Worm (Caenorhabditis elegans): ENCODE measurements around the gene ufbp-1.

ufbp-1 gene

DNA sequence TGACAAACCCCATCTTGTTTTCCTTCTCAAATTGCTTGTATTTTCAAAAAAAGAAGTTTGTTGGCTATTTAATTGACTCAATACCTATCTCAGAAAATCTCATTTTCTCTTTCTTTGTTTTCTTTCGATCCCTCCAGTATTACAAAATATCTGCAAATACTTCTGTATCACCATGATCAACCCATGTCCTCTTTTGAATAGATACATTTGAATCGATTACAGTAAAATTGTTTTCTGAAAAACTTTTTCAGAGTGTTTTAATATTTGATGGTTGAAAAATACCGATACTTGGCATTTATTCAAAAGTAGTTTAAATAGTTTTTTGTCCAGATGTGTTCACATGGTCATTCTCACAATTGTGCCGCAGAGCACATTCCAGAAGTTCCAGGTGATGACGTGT is 34.2 kb downstream of the ufbp-1 start, which contains the start of gene ZK353.9:
Gene ZK353.9 (plus strand): TSS at position 331 of the 400 bp plus-strand sequence.
- TF ChIP-seq nhr-237 (tag; optimal IDR thresholded peaks at IDR 0.05) (no peak), sdz-12 (GFP tag; optimal IDR thresholded peaks at IDR 0.05) (no peak), skn-1 (tag; optimal IDR thresholded peaks at IDR 0.05) (no peak), gei-8 (GFP tag; optimal IDR thresholded peaks at IDR 0.05) (no peak), duxl-1 (tag; optimal IDR thresholded peaks at IDR 0.05; ENCODE audit: poor library complexity) (no peak), ctbp-1 (GFP tag; IDR thresholded peaks at IDR 0.05) (no peak), ama-1 (optimal IDR thresholded peaks at IDR 0.05) (peak; percentile 52), fos-1 (tag; optimal IDR thresholded peaks at IDR 0.05) (no peak), dmd-9 (GFP tag; IDR thresholded peaks at IDR 0.05) (no peak), unc-62 (GFP tag; optimal IDR thresholded peaks at IDR 0.05 in 1 of 2) (peak in 1 of 2 experiments; percentile 81), unc-62 (tag; optimal IDR thresholded peaks at IDR 0.05) (no peak), spr-1 (tag; optimal IDR thresholded peaks at IDR 0.05) (no peak), unc-130 (GFP tag; optimal IDR thresholded peaks at IDR 0.05) (no peak), spr-3 (GFP tag; optimal IDR thresholded peaks at IDR 0.05) (no peak), aha-1 (tag) (peak; percentile 80)

DNA sequence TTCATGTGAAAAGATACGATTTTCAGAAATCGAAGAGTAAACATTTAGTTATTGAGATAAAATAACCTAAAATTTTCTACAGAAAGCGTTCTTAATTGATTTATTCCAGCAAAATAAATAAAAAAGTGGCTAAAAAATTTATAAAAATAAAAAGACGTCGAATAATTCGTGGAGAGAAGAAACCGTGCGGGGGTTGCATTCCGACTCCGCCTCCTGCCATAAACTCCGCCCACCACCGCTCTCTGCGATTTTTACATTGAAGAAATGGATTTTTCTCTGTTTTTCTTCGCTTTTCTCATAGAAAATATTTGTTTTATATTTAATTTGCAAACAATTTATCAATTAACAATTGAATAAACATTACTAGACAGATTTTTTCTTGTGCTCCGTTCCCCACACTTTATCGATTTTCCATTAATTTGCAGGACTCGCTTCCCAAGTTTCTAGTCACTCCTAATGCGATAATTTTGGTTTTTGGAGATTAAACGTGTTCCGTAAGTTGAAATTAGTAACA is 37.9 kb downstream of the ufbp-1 start, which contains the start of the genes ubxn-4 and cyy-1:
Gene ubxn-4 (minus strand): TSS at position 114 of the 514 bp plus-strand sequence.
Gene cyy-1 (plus strand): TSS at position 426 of the 514 bp plus-strand sequence.
- TF ChIP-seq lin-29 (GFP tag; IDR thresholded peaks at IDR 0.05) (no peak), nhr-76 (tag; optimal IDR thresholded peaks at IDR 0.05) (no peak), mes-2 (tag; optimal IDR thresholded peaks at IDR 0.05; ENCODE audit: poor library complexity, severe bottlenecking) (peak; percentile 49), gei-8 (GFP tag; optimal IDR thresholded peaks at IDR 0.05) (no peak), mxl-2 (GFP tag; conservative IDR thresholded peaks at IDR 0.05) (no peak), ZK337.2 (GFP tag; IDR thresholded peaks at IDR 0.05) (no peak), Y48G9A.11 (GFP tag; IDR thresholded peaks at IDR 0.05) (no peak), lin-38 (GFP tag; IDR thresholded peaks at IDR 0.05) (no peak), jun-1 (tag; optimal IDR thresholded peaks at IDR 0.05) (no peak), ceh-28 (tag; optimal IDR thresholded peaks at IDR 0.05) (no peak), egl-43 (GFP tag; IDR thresholded peaks at IDR 0.05) (no peak), egl-27 (tag; optimal IDR thresholded peaks at IDR 0.05) (no peak), dmd-8 (GFP tag; IDR thresholded peaks at IDR 0.05) (no peak), nhr-28 (tag; optimal IDR thresholded peaks at IDR 0.05) (no peak), lim-7 (GFP tag; IDR thresholded peaks at IDR 0.05) (no peak), lsy-2 (tag; optimal IDR thresholded peaks at IDR 0.05) (peak in 1 of 2 experiments; percentile 25), aha-1 (tag) (peak; percentile 14)

DNA sequence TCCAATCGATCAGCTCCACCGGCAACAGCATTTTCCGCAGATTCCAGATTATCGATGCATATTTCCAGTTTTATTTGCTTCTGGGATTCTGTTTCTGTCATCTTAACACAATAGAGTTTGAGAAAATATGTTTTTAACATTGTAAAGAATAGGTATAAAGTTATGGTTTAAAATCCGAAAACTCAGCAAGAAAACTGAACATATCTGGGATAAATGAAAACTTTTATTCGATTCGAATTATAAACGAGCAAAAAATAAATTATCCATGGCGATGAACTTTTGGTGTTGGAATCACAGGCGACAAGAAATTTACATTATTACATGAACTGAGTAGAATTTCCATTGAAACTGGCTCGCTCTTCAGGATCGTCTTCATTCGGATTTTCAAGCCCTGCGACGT is 39.9 kb downstream of the ufbp-1 start, which contains the start of gene cutc-1:
Gene cutc-1 (minus strand): TSS at position 101 of the 400 bp plus-strand sequence.
- TF ChIP-seq sdz-12 (GFP tag; optimal IDR thresholded peaks at IDR 0.05) (no peak), daf-8 (GFP tag; IDR thresholded peaks at IDR 0.05) (no peak), tag-97 (GFP tag; IDR thresholded peaks at IDR 0.05) (no peak), Y48G9A.11 (GFP tag; IDR thresholded peaks at IDR 0.05) (no peak), F37D6.2 (tag; optimal IDR thresholded peaks at IDR 0.05) (no peak), Y105C5A.15 (GFP tag; IDR thresholded peaks at IDR 0.05) (no peak), dmd-8 (GFP tag; IDR thresholded peaks at IDR 0.05) (no peak)

DNA sequence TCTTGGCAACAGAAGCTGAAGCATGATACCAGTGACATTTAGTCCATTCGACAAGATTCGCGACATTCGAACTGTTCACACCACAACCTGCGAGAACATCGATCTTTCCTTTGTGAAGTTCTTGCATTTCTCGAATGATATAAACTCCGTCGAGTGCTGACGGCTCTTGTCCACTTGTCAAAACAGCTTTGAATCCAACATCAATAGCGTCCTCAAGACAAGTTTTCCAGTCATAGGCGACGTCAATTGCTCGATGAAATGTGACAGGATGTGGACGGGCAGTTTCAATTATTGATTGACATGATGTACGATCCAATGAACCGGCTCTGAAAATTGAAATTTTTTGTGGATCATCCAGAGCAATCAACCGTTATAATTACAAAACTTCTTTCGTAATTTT is 40.8 kb downstream of the ufbp-1 start:
- TF ChIP-seq set-16 (GFP tag; IDR thresholded peaks at IDR 0.05) (no peak), unc-62 (GFP tag; optimal IDR thresholded peaks at IDR 0.05 in 1 of 2) (peak in 1 of 2 experiments; percentile 96), unc-62 (tag; optimal IDR thresholded peaks at IDR 0.05) (no peak), aha-1 (tag) (peak; percentile 89), hlh-11 (tag; optimal IDR thresholded peaks at IDR 0.05) (no peak), R02D3.7 (tag; optimal IDR thresholded peaks at IDR 0.05) (no peak)

Measured in whole organism, L4 larva.